Fruit fly (Drosophila melanogaster) whole organism, embryonic: ENCODE data around the gene Rab9Db.

Source experiments
- Awh ChIP-seq: fragments of 200-800 bp; sonication (Bioruptor generic); IDR thresholded peaks from 2 replicates; pipeline ENCODE4, ENCODE4 v1.3.6; 2022; ENCODE audit warnings: missing biosample characterization, missing genetic modification characterization
- Bteb2 ChIP-seq: fragments of 200-800 bp; sonication (Bioruptor generic); optimal IDR thresholded peaks from 2 replicates; lab custom pipeline; 2016; ENCODE audit warnings: missing biosample characterization, missing genetic modification characterization
- CG12299 ChIP-seq: fragments of 200-800 bp; sonication (Bioruptor generic); optimal IDR thresholded peaks from 2 replicates; lab custom pipeline; 2018; ENCODE audit warnings: missing biosample characterization, mild to moderate bottlenecking, missing genetic modification characterization
- CG12769 ChIP-seq: fragments of 200-800 bp; sonication (Bioruptor generic); optimal IDR thresholded peaks from 2 replicates; lab custom pipeline; 2019; ENCODE audit warnings: missing biosample characterization, mild to moderate bottlenecking, missing genetic modification characterization, moderate library complexity
- CG15073 ChIP-seq: fragments of 200-800 bp; sonication (Bioruptor generic); optimal IDR thresholded peaks from 2 replicates; lab custom pipeline; 2016; ENCODE audit warnings: missing biosample characterization, missing genetic modification characterization
- CG16815 ChIP-seq: fragments of 200-800 bp; sonication (Bioruptor generic); optimal IDR thresholded peaks from 3 replicates; lab custom pipeline; 2017; ENCODE audit warnings: missing biosample characterization, mild to moderate bottlenecking, missing genetic modification characterization
- CG17912 ChIP-seq: fragments of 200-800 bp; sonication (Bioruptor generic); optimal IDR thresholded peaks from 2 replicates; lab custom pipeline; 2018; ENCODE audit warnings: missing biosample characterization, mild to moderate bottlenecking, missing genetic modification characterization
- CG2202 ChIP-seq: fragments of 200-800 bp; sonication (Bioruptor generic); optimal IDR thresholded peaks from 2 replicates; lab custom pipeline; 2018; ENCODE audit warnings: missing biosample characterization, mild to moderate bottlenecking, missing genetic modification characterization
- CG30403 ChIP-seq: fragments of 200-800 bp; sonication (Bioruptor generic); optimal IDR thresholded peaks from 3 replicates; lab custom pipeline; 2016; ENCODE audit warnings: missing biosample characterization, missing genetic modification characterization
- CG30431 ChIP-seq: fragments of 200-800 bp; sonication (Bioruptor generic); optimal IDR thresholded peaks from 2 replicates; lab custom pipeline; 2017; ENCODE audit warnings: missing biosample characterization, missing genetic modification characterization
- CG31441 ChIP-seq: fragments of 200-800 bp; sonication (Bioruptor generic); IDR thresholded peaks from 2 replicates; pipeline ENCODE4 v1.3.6; 2022; ENCODE audit warnings: missing biosample characterization, missing genetic modification characterization
- CG3995 ChIP-seq: fragments of 200-800 bp; sonication (Bioruptor generic); optimal IDR thresholded peaks from 3 replicates; lab custom pipeline; 2016; ENCODE audit warnings: missing biosample characterization, missing genetic modification characterization
- CG4707 ChIP-seq: fragments of 200-800 bp; sonication (Bioruptor generic); optimal IDR thresholded peaks from 2 replicates; lab custom pipeline; 2018; ENCODE audit warnings: missing biosample characterization, mild to moderate bottlenecking, missing genetic modification characterization, moderate library complexity
- CG5245 ChIP-seq: fragments of 200-800 bp; sonication (Bioruptor generic); optimal IDR thresholded peaks from 3 replicates; lab custom pipeline; 2016; ENCODE audit warnings: missing biosample characterization, missing genetic modification characterization
- CG6813 ChIP-seq: fragments of 200-800 bp; sonication (Bioruptor generic); optimal IDR thresholded peaks from 2 replicates; lab custom pipeline; 2017; ENCODE audit warnings: missing biosample characterization, missing genetic modification characterization, mild to moderate bottlenecking, moderate library complexity, missing genetic modification reagents
- CG7963 ChIP-seq: fragments of 200-800 bp; sonication (Bioruptor generic); IDR thresholded peaks from 3 replicates; pipeline ENCODE4 v1.3.6; 2022; ENCODE audit warnings: missing biosample characterization, missing genetic modification characterization; ENCODE audit not compliant: partially characterized antibody
- CG8388 ChIP-seq: fragments of 200-800 bp; sonication (Bioruptor generic); optimal IDR thresholded peaks from 2 replicates; lab custom pipeline; 2019; ENCODE audit warnings: missing biosample characterization, mild to moderate bottlenecking, missing genetic modification characterization, moderate library complexity
- CG9437 ChIP-seq: fragments of 200-800 bp; sonication (Bioruptor generic); optimal IDR thresholded peaks from 2 replicates; lab custom pipeline; 2018; ENCODE audit warnings: missing biosample characterization, mild to moderate bottlenecking, missing genetic modification characterization
- CrebB ChIP-seq: fragments of 200-800 bp; sonication (Bioruptor generic); optimal IDR thresholded peaks from 3 replicates; lab custom pipeline; 2018; ENCODE audit warnings: missing biosample characterization, mild to moderate bottlenecking, missing genetic modification characterization
- Dad ChIP-seq: fragments of 200-800 bp; sonication (Bioruptor generic); optimal IDR thresholded peaks from 3 replicates; lab custom pipeline; 2016; ENCODE audit warnings: missing biosample characterization, missing genetic modification characterization
- E2f1 ChIP-seq: fragments of 200-800 bp; sonication (Bioruptor generic); IDR thresholded peaks from 2 replicates; pipeline ENCODE4 v1.3.6; 2022; ENCODE audit warnings: missing biosample characterization, missing genetic modification characterization
- HLH4C ChIP-seq: fragments of 200-800 bp; sonication (Bioruptor generic); IDR thresholded peaks from 3 replicates; pipeline ENCODE4 v1.3.6; 2022; ENCODE audit warnings: missing biosample characterization, missing genetic modification characterization; ENCODE audit not compliant: partially characterized antibody
- Lhr ChIP-seq: fragments of 200-800 bp; sonication (Bioruptor generic); optimal IDR thresholded peaks from 3 replicates; lab custom pipeline; 2017; ENCODE audit warnings: mild to moderate bottlenecking, missing biosample characterization, missing genetic modification reagents, missing genetic modification characterization
- Lpt ChIP-seq: fragments of >200 bp; optimal IDR thresholded peaks from 2 replicates; lab custom pipeline; 2018; ENCODE audit warnings: missing biosample characterization, missing genetic modification characterization
- Nf-YB ChIP-seq: fragments of 200-800 bp; sonication (Bioruptor generic); optimal IDR thresholded peaks from 3 replicates; lab custom pipeline; 2019; ENCODE audit warnings: missing biosample characterization, mild to moderate bottlenecking, missing genetic modification characterization, moderate library complexity
- Oaz ChIP-seq: fragments of 200-800 bp; sonication (Bioruptor generic); IDR thresholded peaks from 2 replicates; pipeline ENCODE4 v1.3.6; 2022; ENCODE audit warnings: missing biosample characterization, missing genetic modification characterization
- Rx ChIP-seq: fragments of 200-800 bp; sonication (Bioruptor generic); IDR thresholded peaks from 2 replicates; pipeline ENCODE4 v1.3.6; 2022; ENCODE audit warnings: missing biosample characterization, missing genetic modification characterization
- Xrp1 ChIP-seq: fragments of 200-800 bp; sonication (Bioruptor generic); IDR thresholded peaks from 2 replicates; pipeline ENCODE4 v1.3.6; 2022; ENCODE audit warnings: missing biosample characterization, missing genetic modification characterization
- bbx ChIP-seq: fragments of 200-800 bp; sonication (Bioruptor generic); IDR thresholded peaks from 2 replicates; pipeline ENCODE4 v1.3.6; 2022; ENCODE audit warnings: missing biosample characterization, missing genetic modification characterization; ENCODE audit not compliant: partially characterized antibody
- cas ChIP-seq: fragments of 200-800 bp; sonication (Bioruptor generic); IDR thresholded peaks from 2 replicates; pipeline ENCODE4 v1.3.6; 2022; ENCODE audit warnings: missing biosample characterization, missing genetic modification characterization
- croc ChIP-seq: fragments of 200-800 bp; sonication (Bioruptor generic); conservative IDR thresholded peaks from 3 replicates; pipeline ENCODE4 v1.3.6; 2022; ENCODE audit warnings: missing biosample characterization, missing genetic modification characterization
- esg ChIP-seq: fragments of 200-800 bp; sonication (Bioruptor generic); conservative IDR thresholded peaks from 2 replicates; pipeline ENCODE4 v1.3.6; 2022; ENCODE audit warnings: missing biosample characterization, missing genetic modification characterization
- eve ChIP-seq, 2 experiments: fragments of >200 bp; optimal IDR thresholded peaks; 2 replicates each; lab custom pipeline; 2017; ENCODE audit warnings: missing biosample characterization in 2 of 2, missing genetic modification characterization in 2 of 2
- eyg ChIP-seq: fragments of 200-800 bp; sonication (Bioruptor generic); optimal IDR thresholded peaks from 3 replicates; lab custom pipeline; 2016; ENCODE audit warnings: missing biosample characterization, missing genetic modification characterization
- ftz-f1 ChIP-seq: fragments of 200-800 bp; sonication (Bioruptor generic); optimal IDR thresholded peaks from 2 replicates; lab custom pipeline; 2016; ENCODE audit warnings: missing biosample characterization, missing genetic modification characterization
- h ChIP-seq: fragments of >200 bp; optimal IDR thresholded peaks from 2 replicates; lab custom pipeline; 2017
- jing ChIP-seq: fragments of 200-800 bp; sonication (Bioruptor generic); optimal IDR thresholded peaks from 2 replicates; lab custom pipeline; 2018; ENCODE audit warnings: missing biosample characterization, mild to moderate bottlenecking, missing genetic modification characterization
- lmd ChIP-seq: fragments of 200-800 bp; sonication (Bioruptor generic); IDR thresholded peaks from 2 replicates; pipeline ENCODE4 v1.3.6; 2022; ENCODE audit warnings: missing biosample characterization, missing genetic modification characterization
- nerfin-2 ChIP-seq: fragments of 200-800 bp; sonication (Bioruptor generic); IDR thresholded peaks from 2 replicates; pipeline ENCODE4 v1.3.6; 2022; ENCODE audit warnings: missing biosample characterization, missing genetic modification characterization; ENCODE audit not compliant: partially characterized antibody
- pum ChIP-seq: fragments of 200-800 bp; sonication (Bioruptor generic); optimal IDR thresholded peaks from 2 replicates; lab custom pipeline; 2016; ENCODE audit warnings: missing biosample characterization, missing genetic modification characterization
- repo ChIP-seq: fragments of 200-800 bp; sonication (Bioruptor generic); optimal IDR thresholded peaks from 2 replicates; lab custom pipeline; 2016; ENCODE audit warnings: missing biosample characterization, missing genetic modification characterization
- rib ChIP-seq: fragments of 200-800 bp; sonication (Bioruptor generic); IDR thresholded peaks from 2 replicates; pipeline ENCODE4 v1.3.6; 2022; ENCODE audit warnings: missing biosample characterization, missing genetic modification characterization
- run ChIP-seq: fragments of 200-800 bp; sonication (Bioruptor generic); optimal IDR thresholded peaks from 3 replicates; lab custom pipeline; 2018; ENCODE audit warnings: missing biosample characterization, mild to moderate bottlenecking, missing genetic modification characterization
- salm ChIP-seq: fragments of 200-800 bp; sonication (Bioruptor generic); optimal IDR thresholded peaks from 2 replicates; lab custom pipeline; 2018; ENCODE audit warnings: missing biosample characterization, mild to moderate bottlenecking, missing genetic modification characterization
- sima ChIP-seq: fragments of 200-800 bp; sonication (Bioruptor generic); optimal IDR thresholded peaks from 2 replicates; lab custom pipeline; 2016; ENCODE audit warnings: missing biosample characterization, missing genetic modification characterization
- slou ChIP-seq: fragments of 200-800 bp; sonication (Bioruptor generic); optimal IDR thresholded peaks from 3 replicates; lab custom pipeline; 2016; ENCODE audit warnings: missing biosample characterization, missing genetic modification characterization
- sqz ChIP-seq: fragments of 200-800 bp; sonication (Bioruptor generic); optimal IDR thresholded peaks from 3 replicates; lab custom pipeline; 2018; ENCODE audit warnings: missing biosample characterization, mild to moderate bottlenecking, missing genetic modification characterization
- sr ChIP-seq: fragments of 200-800 bp; sonication (Bioruptor generic); IDR thresholded peaks from 3 replicates; pipeline ENCODE4 v1.3.6; 2022; ENCODE audit warnings: missing biosample characterization, missing genetic modification characterization
- stc ChIP-seq: fragments of 200-800 bp; sonication (Bioruptor generic); IDR thresholded peaks from 2 replicates; pipeline ENCODE4 v1.3.6; 2022; ENCODE audit warnings: missing biosample characterization, missing genetic modification characterization
- sug ChIP-seq: fragments of 200-800 bp; optimal IDR thresholded peaks from 2 replicates; lab custom pipeline; 2019; ENCODE audit warnings: missing biosample characterization, mild to moderate bottlenecking, missing genetic modification characterization, moderate library complexity
- vfl ChIP-seq: fragments of 200-800 bp; sonication (Bioruptor generic); optimal IDR thresholded peaks from 2 replicates; lab custom pipeline; 2016; ENCODE audit warnings: missing biosample characterization, missing genetic modification characterization
- wdn ChIP-seq: fragments of 200-800 bp; sonication (Bioruptor generic); IDR thresholded peaks from 2 replicates; pipeline ENCODE4 v1.3.6; 2022; ENCODE audit warnings: missing biosample characterization, missing genetic modification characterization
- z ChIP-seq: fragments of 200-800 bp; sonication (Bioruptor generic); IDR thresholded peaks from 3 replicates; pipeline ENCODE4 v1.3.6; 2022; ENCODE audit warnings: missing biosample characterization, missing genetic modification characterization

Rab9Db gene

DNA sequence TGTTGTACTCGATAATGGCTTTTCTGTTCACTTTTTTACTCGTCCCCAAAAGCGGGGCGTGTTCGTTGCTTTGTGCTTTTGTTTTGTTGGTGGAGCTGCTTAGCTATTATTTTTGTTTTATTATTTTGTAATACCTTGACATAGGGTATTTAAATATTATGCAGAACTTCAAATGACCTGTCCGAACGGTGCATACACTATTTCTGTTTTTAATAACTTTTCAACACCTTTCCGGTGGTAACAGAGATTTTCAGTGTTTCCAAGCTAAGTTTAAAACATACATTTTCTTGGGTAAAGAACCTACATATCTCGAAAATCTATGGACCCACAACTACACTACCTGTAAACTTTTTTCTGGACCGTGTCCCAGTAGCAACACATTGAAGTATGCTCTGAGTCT lies 35.6 kb downstream of the Rab9Db start (continued):
- TF ChIP-seq nerfin-2 (GFP tag; lab: Robert Waterston, UW): no peak
- TF ChIP-seq bbx (GFP tag; lab: Robert Waterston, UW): no peak
- TF ChIP-seq lmd: peak; percentile 49; the same call in 1 of the 2 replicates
- no peak for TF ChIP-seq Awh (GFP tag; lab: Robert Waterston, UW)
- TF ChIP-seq CG30403: peak; percentile 23
- peak; percentile 43; the same call in 1 of the 2 replicates for TF ChIP-seq Xrp1 (GFP tag; lab: Robert Waterston, UW)
- TF ChIP-seq sr (GFP tag; lab: Robert Waterston, UW): no peak
- TF ChIP-seq Dad (GFP tag; lab: Kevin White, UChicago): no peak
- TF ChIP-seq sqz: no peak
- TF ChIP-seq CG17912: no peak
- TF ChIP-seq CG2202 (tag; lab: Kevin White, UChicago): no peak
- TF ChIP-seq sima (GFP tag; lab: Kevin White, UChicago): no peak
- TF ChIP-seq slou (GFP tag; lab: Kevin White, UChicago): no peak
- TF ChIP-seq pum (GFP tag; lab: Kevin White, UChicago): peak; percentile 22
- TF ChIP-seq wdn (GFP tag; lab: Robert Waterston, UW): no peak
- TF ChIP-seq Bteb2: no peak
- no peak for TF ChIP-seq rib
- no peak for TF ChIP-seq CG8388
- no peak for TF ChIP-seq CG3995 (GFP tag; lab: Kevin White, UChicago)
- TF ChIP-seq sug (tag; lab: Kevin White, UChicago): peak; percentile 5
- no peak for TF ChIP-seq Oaz
- TF ChIP-seq cas (GFP tag; lab: Robert Waterston, UW): no peak
- no peak for TF ChIP-seq CG6813 (GFP tag; lab: Kevin White, UChicago)
- no peak for TF ChIP-seq run (tag; lab: Kevin White, UChicago)
- no peak for TF ChIP-seq ftz-f1 (GFP tag; lab: Kevin White, UChicago)
- TF ChIP-seq Lpt (GFP tag; lab: Kevin White, UChicago): no peak
- TF ChIP-seq z (GFP tag; lab: Robert Waterston, UW): no peak
- TF ChIP-seq Lhr (GFP tag; lab: Kevin White, UChicago): no peak
- no peak for TF ChIP-seq jing
- no peak for TF ChIP-seq croc (GFP tag; lab: Robert Waterston, UW)
- TF ChIP-seq stc (GFP tag; lab: Robert Waterston, UW): no peak
- no peak for TF ChIP-seq h
- TF ChIP-seq CG7963 (GFP tag; lab: Robert Waterston, UW): no peak
- no peak for TF ChIP-seq CG12299 (tag; lab: Kevin White, UChicago)
- TF ChIP-seq Rx (GFP tag; lab: Robert Waterston, UW): no peak
- no peak for TF ChIP-seq vfl (GFP tag; lab: Kevin White, UChicago)
- no peak for TF ChIP-seq salm
- no peak for TF ChIP-seq repo (GFP tag; lab: Kevin White, UChicago)
- TF ChIP-seq CG5245 (GFP tag; lab: Kevin White, UChicago): no peak
- peak; percentile 2 for TF ChIP-seq eyg
- no peak for TF ChIP-seq HLH4C
- no peak for TF ChIP-seq CG15073 (GFP tag; lab: Kevin White, UChicago)
- no peak for TF ChIP-seq CG9437
- TF ChIP-seq CG31441 (GFP tag; lab: Robert Waterston, UW): 0 out of 2 replicates have a peak, but pooled peaks have one; percentile 18
- no peak for TF ChIP-seq eve (GFP tag; optimal IDR thresholded peaks at IDR 0.05; lab: Kevin White, UChicago)
- no peak for TF ChIP-seq CG16815
- no peak for TF ChIP-seq esg
- no peak for TF ChIP-seq Nf-YB (GFP tag; lab: Kevin White, UChicago)
- TF ChIP-seq E2f1 (GFP tag; lab: Robert Waterston, UW): peak; percentile 42; the same call in 1 of the 2 replicates
- no peak for TF ChIP-seq CG12769
- no peak for TF ChIP-seq CG30431
- TF ChIP-seq CrebB (tag; lab: Kevin White, UChicago): no peak
- TF ChIP-seq CG4707 (GFP tag; lab: Kevin White, UChicago): no peak
